Worm (Caenorhabditis elegans) whole organism, early embryonic: Measurements from ENCODE around the gene Y113G7A.12.

Source experiments
- aly-1 ChIP-seq: sonication (generic microtip); optimal IDR thresholded peaks from 2 replicates; lab custom pipeline; 2016; ENCODE audit warnings: missing genetic modification characterization, missing compliant biosample characterization
- ama-1 ChIP-seq: fragments of 150-350 bp; optimal IDR thresholded peaks from 2 replicates; lab custom pipeline; 2014
- ceh-13 ChIP-seq: fragments of 200-800 bp; sonication (Bioruptor generic); optimal IDR thresholded peaks from 2 replicates; lab custom pipeline; 2018; ENCODE audit warnings: mild to moderate bottlenecking, missing genetic modification characterization, missing compliant biosample characterization
- flt-1 ChIP-seq: fragments of 200-800 bp; sonication (Bioruptor generic); IDR thresholded peaks from 2 replicates; pipeline ENCODE4 v1.3.6; 2022; ENCODE audit warnings: missing genetic modification characterization, missing compliant biosample characterization
- hmbx-1 ChIP-seq: sonication (generic microtip); optimal IDR thresholded peaks from 2 replicates; lab custom pipeline; 2016; ENCODE audit warnings: mild to moderate bottlenecking, missing genetic modification characterization, missing compliant biosample characterization
- hmg-4 ChIP-seq: fragments of 200-800 bp; sonication (Bioruptor generic); optimal IDR thresholded peaks from 2 replicates; lab custom pipeline; 2018; ENCODE audit warnings: mild to moderate bottlenecking, missing genetic modification characterization, missing compliant biosample characterization
- hnd-1 ChIP-seq: sonication (generic microtip); optimal IDR thresholded peaks from 2 replicates; lab custom pipeline; 2016; ENCODE audit warnings: missing genetic modification characterization, missing compliant biosample characterization
- scrt-1 ChIP-seq: fragments of 200-800 bp; sonication (Bioruptor generic); IDR thresholded peaks from 2 replicates; pipeline ENCODE4 v1.3.6; 2022; ENCODE audit warnings: missing genetic modification characterization, missing compliant biosample characterization
- sea-1 ChIP-seq: fragments of 200-800 bp; sonication (Bioruptor generic); conservative IDR thresholded peaks from 2 replicates; pipeline ENCODE4 v1.3.6; 2022; ENCODE audit warnings: missing genetic modification characterization, missing compliant biosample characterization
- tbx-11 ChIP-seq: fragments of 200-800 bp; sonication (Bioruptor generic); IDR thresholded peaks from 2 replicates; pipeline ENCODE4 v1.3.6; 2022; ENCODE audit warnings: missing genetic modification characterization, missing compliant biosample characterization
- tbx-37 ChIP-seq: fragments of 200-800 bp; sonication (Bioruptor generic); conservative IDR thresholded peaks from 2 replicates; pipeline ENCODE4 v1.3.6; 2022; ENCODE audit warnings: missing genetic modification reagents, missing genetic modification characterization, missing compliant biosample characterization

DNA sequence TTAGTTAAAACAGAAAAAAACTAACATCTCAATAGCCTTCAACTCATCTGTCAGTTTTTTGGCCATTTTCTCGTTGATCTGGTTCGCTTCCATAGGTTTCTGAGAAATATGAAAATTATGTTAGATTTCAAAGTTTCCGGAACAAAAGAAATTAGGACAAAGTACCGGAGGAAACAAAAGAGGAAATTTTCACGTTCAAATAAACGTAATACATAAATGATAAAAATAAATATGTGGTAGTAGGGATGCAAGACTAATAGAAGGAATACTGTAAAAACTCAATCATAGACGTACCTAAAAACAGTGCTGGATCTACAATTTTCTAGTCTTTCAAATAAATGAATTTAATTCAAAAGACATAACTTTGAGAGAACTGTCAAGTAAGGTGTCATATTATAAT, 46.4 kb downstream of the Y113G7A.12 start, which contains the start of gene fbxa-116:
- no peak for TF ChIP-seq ama-1 (lab: Kevin White, UChicago)
- TF ChIP-seq tbx-11 (GFP tag; lab: Robert Waterston, UW), result no peak
- no peak for TF ChIP-seq tbx-37 (GFP tag; lab: Robert Waterston, UW)
- TF ChIP-seq hmbx-1 (tag; lab: Kevin White, UChicago), result no peak
- no peak for TF ChIP-seq hmg-4 (GFP tag; lab: Kevin White, UChicago)
- no peak for TF ChIP-seq flt-1 (GFP tag; lab: Robert Waterston, UW)
- no peak for TF ChIP-seq aly-1 (tag; lab: Kevin White, UChicago)
- TF ChIP-seq ceh-13 (GFP tag; lab: Kevin White, UChicago), result no peak
- TF ChIP-seq sea-1, result no peak
- TF ChIP-seq hnd-1 (tag; lab: Kevin White, UChicago), result no peak
- no peak for TF ChIP-seq scrt-1
